Worm (Caenorhabditis elegans) whole organism, early embryonic: ENCODE data around the gene catp-4.

Experiments used
- B0310.2 ChIP-seq: sonication (generic microtip); optimal IDR thresholded peaks from 2 replicates; lab custom pipeline; 2016; ENCODE audit warnings: mild to moderate bottlenecking, missing genetic modification characterization, missing compliant biosample characterization
- F13C5.2 ChIP-seq: sonication (generic microtip); optimal IDR thresholded peaks from 2 replicates; lab custom pipeline; 2017; ENCODE audit warnings: mild to moderate bottlenecking, missing genetic modification characterization, inconsistent platforms, missing compliant biosample characterization
- aly-1 ChIP-seq: sonication (generic microtip); optimal IDR thresholded peaks from 2 replicates; lab custom pipeline; 2016; ENCODE audit warnings: missing genetic modification characterization, missing compliant biosample characterization
- ama-1 ChIP-seq: fragments of 150-350 bp; optimal IDR thresholded peaks from 2 replicates; lab custom pipeline; 2014
- ceh-13 ChIP-seq: fragments of 200-800 bp; sonication (Bioruptor generic); optimal IDR thresholded peaks from 2 replicates; lab custom pipeline; 2018; ENCODE audit warnings: mild to moderate bottlenecking, missing genetic modification characterization, missing compliant biosample characterization
- ceh-36 ChIP-seq: sonication (generic microtip); optimal IDR thresholded peaks from 2 replicates; lab custom pipeline; 2016; ENCODE audit warnings: missing genetic modification characterization, inconsistent platforms, missing compliant biosample characterization
- ets-7 ChIP-seq: sonication (generic microtip); optimal IDR thresholded peaks from 2 replicates; lab custom pipeline; 2016; ENCODE audit warnings: missing genotype, missing genetic modification characterization, missing compliant biosample characterization
- flt-1 ChIP-seq: fragments of 200-800 bp; sonication (Bioruptor generic); IDR thresholded peaks from 2 replicates; pipeline ENCODE4 v1.3.6; 2022; ENCODE audit warnings: missing genetic modification characterization, missing compliant biosample characterization
- hmbx-1 ChIP-seq: sonication (generic microtip); optimal IDR thresholded peaks from 2 replicates; lab custom pipeline; 2016; ENCODE audit warnings: mild to moderate bottlenecking, missing genetic modification characterization, missing compliant biosample characterization
- hmg-4 ChIP-seq: fragments of 200-800 bp; sonication (Bioruptor generic); optimal IDR thresholded peaks from 2 replicates; lab custom pipeline; 2018; ENCODE audit warnings: mild to moderate bottlenecking, missing genetic modification characterization, missing compliant biosample characterization
- hnd-1 ChIP-seq: sonication (generic microtip); optimal IDR thresholded peaks from 2 replicates; lab custom pipeline; 2016; ENCODE audit warnings: missing genetic modification characterization, missing compliant biosample characterization
- pes-1 ChIP-seq: fragments of 200-800 bp; sonication (Bioruptor generic); IDR thresholded peaks from 2 replicates; pipeline ENCODE4 v1.3.6; 2022; ENCODE audit warnings: missing genetic modification reagents, missing genetic modification characterization, missing compliant biosample characterization
- scrt-1 ChIP-seq: fragments of 200-800 bp; sonication (Bioruptor generic); IDR thresholded peaks from 2 replicates; pipeline ENCODE4 v1.3.6; 2022; ENCODE audit warnings: missing genetic modification characterization, missing compliant biosample characterization
- sea-1 ChIP-seq: fragments of 200-800 bp; sonication (Bioruptor generic); conservative IDR thresholded peaks from 2 replicates; pipeline ENCODE4 v1.3.6; 2022; ENCODE audit warnings: missing genetic modification characterization, missing compliant biosample characterization
- tbx-11 ChIP-seq: fragments of 200-800 bp; sonication (Bioruptor generic); IDR thresholded peaks from 2 replicates; pipeline ENCODE4 v1.3.6; 2022; ENCODE audit warnings: missing genetic modification characterization, missing compliant biosample characterization
- tbx-37 ChIP-seq: fragments of 200-800 bp; sonication (Bioruptor generic); conservative IDR thresholded peaks from 2 replicates; pipeline ENCODE4 v1.3.6; 2022; ENCODE audit warnings: missing genetic modification reagents, missing genetic modification characterization, missing compliant biosample characterization
- tra-4 ChIP-seq: sonication (generic microtip); optimal IDR thresholded peaks from 2 replicates; lab custom pipeline; 2017; ENCODE audit warnings: missing genetic modification characterization, missing compliant biosample characterization

Gene catp-4

DNA sequence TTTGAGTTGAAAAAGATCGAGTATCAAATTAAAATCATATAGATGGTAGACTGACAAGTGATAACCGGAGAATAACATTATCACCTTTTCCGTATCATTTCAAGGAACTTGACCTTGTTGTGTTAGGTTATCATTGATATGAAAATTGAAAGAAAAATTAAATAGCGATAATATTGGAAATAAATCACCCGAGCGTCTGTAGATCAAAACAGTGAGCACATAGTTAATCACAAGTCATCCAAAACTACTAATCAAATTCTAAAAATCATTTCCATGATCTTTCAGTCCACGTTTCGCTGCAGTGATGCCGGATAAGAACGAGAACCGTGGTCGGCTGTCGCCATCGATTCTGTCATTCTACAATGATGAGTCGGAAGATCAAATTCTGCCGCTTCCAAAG, 26.4 kb downstream of the catp-4 start:
- TF ChIP-seq F13C5.2 (no peak), tbx-11 (GFP tag; lab: Robert Waterston, UW) (no peak)

DNA sequence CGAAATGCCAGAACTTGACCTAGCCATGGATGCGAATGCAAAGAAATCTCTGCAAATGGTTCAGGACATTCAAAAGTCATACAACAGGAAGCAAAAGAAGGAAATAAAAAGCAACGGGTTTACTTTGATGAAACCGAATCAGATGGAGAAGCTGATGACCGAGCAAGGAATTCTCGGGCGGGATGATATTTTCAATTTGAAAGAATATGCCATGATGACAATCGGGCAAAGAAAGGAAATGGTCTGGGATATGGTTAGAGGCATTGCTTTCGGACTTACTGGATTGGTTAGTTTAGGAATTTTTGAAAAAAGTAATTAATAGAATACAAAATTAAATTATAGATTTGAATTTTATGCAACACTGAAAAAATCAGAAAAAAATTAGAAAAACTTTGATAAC, 27.3 kb downstream of the catp-4 start:
- TF ChIP-seq tbx-11 (GFP tag; lab: Robert Waterston, UW) (no peak), hmbx-1 (tag; lab: Kevin White, UChicago) (no peak), ets-7 (tag; lab: Kevin White, UChicago) (no peak), ceh-13 (no peak), F13C5.2 (no peak), sea-1 (GFP tag; lab: Robert Waterston, UW) (no peak), pes-1 (no peak), hmg-4 (GFP tag; lab: Kevin White, UChicago) (no peak), scrt-1 (no peak), flt-1 (GFP tag; lab: Robert Waterston, UW) (no peak), hnd-1 (tag; lab: Kevin White, UChicago) (no peak), ama-1 (lab: Kevin White, UChicago) (no peak), aly-1 (tag; lab: Kevin White, UChicago) (no peak), tra-4 (tag; lab: Kevin White, UChicago) (no peak), ceh-36 (no peak), tbx-37 (GFP tag; lab: Robert Waterston, UW) (no peak), B0310.2 (tag; lab: Kevin White, UChicago) (no peak)

- TF ChIP-seq ama-1 (lab: Kevin White, UChicago): no peak
- TF ChIP-seq ceh-36: no peak
- no peak for TF ChIP-seq tra-4 (tag; lab: Kevin White, UChicago)
- TF ChIP-seq F13C5.2: no peak
- no peak for TF ChIP-seq pes-1
- TF ChIP-seq ceh-13: no peak
These were observed 29.4 kb downstream of the catp-4 start, which contains the start of gene mltn-10 for ce11 chrII:14622758-14623157. mltn-10 (plus strand) TSS chrII:14623058.

DNA sequence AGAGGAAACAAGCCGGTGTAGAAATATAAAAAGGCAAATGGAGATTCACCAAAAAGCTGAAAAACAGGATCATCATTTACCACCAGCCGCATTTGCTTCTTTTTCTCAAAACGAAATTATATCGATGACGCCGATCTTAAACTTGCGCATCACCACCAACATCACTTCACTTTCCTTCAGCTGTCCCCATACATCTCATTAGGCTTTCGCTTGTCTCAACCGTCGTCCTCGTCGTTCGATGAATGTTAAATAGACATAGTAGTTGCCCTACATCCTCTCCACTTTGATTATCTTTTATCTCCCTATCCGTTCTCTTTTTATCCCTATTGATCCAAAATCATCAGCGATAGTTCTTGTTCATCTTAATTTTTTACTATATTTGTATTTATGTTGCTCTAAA, 33.5 kb downstream of the catp-4 start:
- no peak for TF ChIP-seq pes-1
- no peak for TF ChIP-seq aly-1 (tag; lab: Kevin White, UChicago)
- no peak for TF ChIP-seq ceh-13
- no peak for TF ChIP-seq hmg-4 (GFP tag; lab: Kevin White, UChicago)
- no peak for TF ChIP-seq tra-4 (tag; lab: Kevin White, UChicago)
- TF ChIP-seq F13C5.2: no peak
- no peak for TF ChIP-seq scrt-1
- TF ChIP-seq sea-1 (GFP tag; lab: Robert Waterston, UW): no peak
- TF ChIP-seq tbx-11 (GFP tag; lab: Robert Waterston, UW): no peak
- TF ChIP-seq B0310.2 (tag; lab: Kevin White, UChicago): no peak
- no peak for TF ChIP-seq ets-7 (tag; lab: Kevin White, UChicago)
- TF ChIP-seq flt-1 (GFP tag; lab: Robert Waterston, UW): no peak
- TF ChIP-seq ama-1 (lab: Kevin White, UChicago): no peak
- no peak for TF ChIP-seq hnd-1 (tag; lab: Kevin White, UChicago)
- TF ChIP-seq ceh-36: no peak
- TF ChIP-seq tbx-37 (GFP tag; lab: Robert Waterston, UW): no peak
- TF ChIP-seq hmbx-1 (tag; lab: Kevin White, UChicago): no peak

DNA sequence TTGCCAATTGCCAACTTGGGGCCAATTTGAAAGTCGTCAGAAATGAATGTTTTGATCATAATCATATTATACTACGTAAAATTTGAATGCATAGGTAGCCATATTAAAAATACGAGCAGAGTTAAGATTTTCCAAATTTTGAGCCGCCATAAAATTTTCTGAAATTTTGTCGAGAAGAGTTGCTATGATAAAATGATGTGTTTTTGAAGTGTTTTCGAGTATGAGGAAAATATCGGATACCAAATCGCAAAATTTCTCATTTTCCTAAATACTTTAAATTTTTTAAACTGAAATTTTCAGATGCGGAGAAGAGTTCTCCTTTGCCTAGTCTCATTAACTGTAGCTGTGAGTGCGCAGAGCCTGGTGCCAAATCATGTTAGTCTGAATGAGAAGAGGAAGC, 33.9 kb downstream of the catp-4 start, which contains the start of gene tag-297:
TSS of gene tag-297 (plus strand) at position 301 of the 400 bp plus-strand sequence.
- TF ChIP-seq tbx-37 (GFP tag; lab: Robert Waterston, UW) (no peak), hmg-4 (GFP tag; lab: Kevin White, UChicago) (no peak), ceh-13 (no peak), ama-1 (lab: Kevin White, UChicago) (no peak), tbx-11 (GFP tag; lab: Robert Waterston, UW) (no peak), tra-4 (tag; lab: Kevin White, UChicago) (no peak), hnd-1 (tag; lab: Kevin White, UChicago) (no peak), ets-7 (tag; lab: Kevin White, UChicago) (no peak), sea-1 (GFP tag; lab: Robert Waterston, UW) (no peak), flt-1 (GFP tag; lab: Robert Waterston, UW) (no peak), scrt-1 (no peak), pes-1 (no peak), ceh-36 (no peak), hmbx-1 (tag; lab: Kevin White, UChicago) (no peak), B0310.2 (tag; lab: Kevin White, UChicago) (no peak), F13C5.2 (no peak)

DNA sequence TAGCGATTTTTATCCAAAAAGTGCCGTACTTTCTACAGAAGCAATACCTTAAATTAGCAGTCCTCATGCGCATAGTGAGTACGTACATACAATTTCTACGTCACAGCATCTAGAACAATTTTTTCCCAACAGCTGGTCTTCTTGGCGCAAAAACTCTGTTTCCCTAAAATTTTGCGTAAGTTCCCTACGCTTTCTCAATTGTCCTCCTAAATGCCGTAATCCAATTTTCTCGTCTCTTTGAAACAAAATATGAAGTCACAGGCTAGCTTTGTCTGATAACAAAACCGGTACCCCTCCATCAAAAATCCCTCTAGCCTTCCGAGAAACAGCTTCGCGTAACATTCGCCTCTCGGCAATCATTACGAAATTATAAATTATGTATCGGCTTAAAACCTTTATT, 39.4 kb downstream of the catp-4 start, which contains the start of gene C38C6.3:
TSS of gene C38C6.3 (plus strand) at position 301 of the 400 bp plus-strand sequence.
- no peak for TF ChIP-seq tbx-11 (GFP tag; lab: Robert Waterston, UW)
- TF ChIP-seq flt-1 (GFP tag; lab: Robert Waterston, UW): no peak
- TF ChIP-seq tbx-37 (GFP tag; lab: Robert Waterston, UW): no peak
- no peak for TF ChIP-seq hnd-1 (tag; lab: Kevin White, UChicago)
- no peak for TF ChIP-seq pes-1
- no peak for TF ChIP-seq ets-7 (tag; lab: Kevin White, UChicago)
- TF ChIP-seq B0310.2 (tag; lab: Kevin White, UChicago): no peak
- TF ChIP-seq scrt-1: no peak
- no peak for TF ChIP-seq ceh-36
- TF ChIP-seq sea-1 (GFP tag; lab: Robert Waterston, UW): no peak
- TF ChIP-seq ama-1 (lab: Kevin White, UChicago): no peak
- no peak for TF ChIP-seq F13C5.2
- no peak for TF ChIP-seq tra-4 (tag; lab: Kevin White, UChicago)
- no peak for TF ChIP-seq aly-1 (tag; lab: Kevin White, UChicago)
- TF ChIP-seq hmg-4 (GFP tag; lab: Kevin White, UChicago): no peak
- TF ChIP-seq hmbx-1 (tag; lab: Kevin White, UChicago): no peak
- no peak for TF ChIP-seq ceh-13

DNA sequence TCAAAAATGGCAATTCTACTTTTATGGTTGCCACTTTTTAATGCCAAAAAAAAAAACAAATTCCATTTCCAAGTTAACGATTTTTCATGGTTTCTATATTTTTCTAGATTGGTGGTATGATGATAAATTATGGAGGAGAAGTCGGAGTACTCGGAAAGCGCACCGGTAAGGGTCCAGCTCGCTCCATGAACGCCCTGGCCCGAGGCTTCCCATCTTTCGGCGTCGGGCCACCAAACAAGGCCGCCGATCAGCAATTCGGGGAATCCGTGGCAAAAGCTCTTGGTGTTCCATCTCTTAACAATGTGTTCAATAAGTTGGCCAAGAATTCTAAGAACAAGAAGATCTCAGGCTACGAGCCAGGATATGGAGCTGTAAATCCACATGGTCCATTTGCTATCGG, 40.7 kb downstream of the catp-4 start:
- TF ChIP-seq pes-1 (no peak), ceh-36 (no peak), hmbx-1 (tag; lab: Kevin White, UChicago) (no peak), ama-1 (lab: Kevin White, UChicago) (no peak), F13C5.2 (no peak), sea-1 (GFP tag; lab: Robert Waterston, UW) (no peak), tbx-37 (GFP tag; lab: Robert Waterston, UW) (no peak), flt-1 (GFP tag; lab: Robert Waterston, UW) (no peak), tbx-11 (GFP tag; lab: Robert Waterston, UW) (no peak), aly-1 (tag; lab: Kevin White, UChicago) (no peak), scrt-1 (no peak), tra-4 (tag; lab: Kevin White, UChicago) (no peak), ceh-13 (no peak), ets-7 (tag; lab: Kevin White, UChicago) (no peak), hmg-4 (GFP tag; lab: Kevin White, UChicago) (no peak), hnd-1 (tag; lab: Kevin White, UChicago) (no peak), B0310.2 (tag; lab: Kevin White, UChicago) (no peak)
